Worm (Caenorhabditis elegans) whole organism, L4 larva: Measurements from ENCODE around the gene W06E11.1.
A peak's percentile ranks its signal among the peaks of the same experiment; 100 is the strongest.
"Not testable (repeated sequence)": the region's sequence is repeated elsewhere in the genome, so short reads cannot be mapped to it uniquely, and the experiment has no call there.

ENCODE experiments used
- D1046.2 ChIP-seq: fragments of 200-800 bp; sonication (Bioruptor generic); IDR thresholded peaks from 2 replicates; pipeline ENCODE4 v1.3.6; 2022; ENCODE audit warnings: missing genetic modification characterization, missing compliant biosample characterization
- F26F4.8 ChIP-seq: fragments of 200-800 bp; sonication (Bioruptor generic); conservative IDR thresholded peaks from 2 replicates; pipeline ENCODE4 v1.3.6; 2022; ENCODE audit warnings: missing genetic modification characterization, missing compliant biosample characterization
- F44E2.7 ChIP-seq: fragments of 200-800 bp; sonication (Bioruptor generic); IDR thresholded peaks from 2 replicates; pipeline ENCODE4 v2.1.2; 2022; ENCODE audit warnings: missing genetic modification characterization, missing compliant biosample characterization
- F49E8.2 ChIP-seq: sonication (generic microtip); optimal IDR thresholded peaks from 2 replicates; lab custom pipeline; 2016; ENCODE audit warnings: missing compliant biosample characterization, mild to moderate bottlenecking, missing genetic modification characterization, borderline replicate concordance
- T26A8.4 ChIP-seq: fragments of 200-800 bp; sonication (Bioruptor generic); IDR thresholded peaks from 2 replicates; pipeline ENCODE4 v1.3.6; 2022; ENCODE audit warnings: missing genetic modification characterization, missing compliant biosample characterization
- Y105C5A.15 ChIP-seq: fragments of 200-800 bp; sonication (Bioruptor generic); IDR thresholded peaks from 2 replicates; pipeline ENCODE4 v1.3.6; 2022; ENCODE audit warnings: missing genetic modification characterization, missing compliant biosample characterization
- Y48G9A.11 ChIP-seq: fragments of 200-800 bp; sonication (Bioruptor generic); IDR thresholded peaks from 2 replicates; pipeline ENCODE4 v1.3.6; 2022; ENCODE audit warnings: missing genetic modification reagents, missing genetic modification characterization, missing compliant biosample characterization
- aha-1 ChIP-seq: fragments of 150-350 bp; peaks from one replicate; lab custom pipeline; 2014; ENCODE audit warnings: missing biosample characterization, missing genetic modification characterization
- arid-1 ChIP-seq: fragments of 200-800 bp; sonication (Bioruptor generic); conservative IDR thresholded peaks from 2 replicates; pipeline ENCODE4 v1.3.6; 2022; ENCODE audit warnings: missing genetic modification reagents, missing genetic modification characterization, missing compliant biosample characterization
- attf-4 ChIP-seq: sonication (generic microtip); optimal IDR thresholded peaks from 3 replicates; lab custom pipeline; 2017; ENCODE audit warnings: missing biosample characterization, missing genetic modification characterization
- ceh-20 ChIP-seq: fragments of 200-800 bp; sonication (Bioruptor generic); IDR thresholded peaks from 2 replicates; pipeline ENCODE4 v1.3.6; 2022; ENCODE audit warnings: missing genetic modification reagents, missing genetic modification characterization, missing compliant biosample characterization
- ces-1 ChIP-seq: fragments of 150-350 bp; sonication (generic microtip); optimal IDR thresholded peaks from 4 replicates; lab custom pipeline; 2014; ENCODE audit warnings: missing biosample characterization, missing genetic modification reagents, missing genetic modification characterization
- daf-16 ChIP-seq, 3 experiments: sonication (generic microtip); optimal IDR thresholded peaks; 2 replicates each; lab custom pipeline; 2016 to 2017; ENCODE audit warnings: missing genetic modification characterization in 3 of 3, missing genetic modification reagents in 3 of 3, mild to moderate bottlenecking in 2 of 3, missing compliant biosample characterization in 2 of 3, missing biosample characterization in 1 of 3, moderate library complexity in 1 of 3
- dmd-8 ChIP-seq: fragments of 200-800 bp; sonication (Bioruptor generic); IDR thresholded peaks from 2 replicates; pipeline ENCODE4 v1.3.6; 2022; ENCODE audit warnings: missing genetic modification characterization, missing compliant biosample characterization
- dpl-1 ChIP-seq: fragments of 150-350 bp; optimal IDR thresholded peaks from 2 replicates; lab custom pipeline; 2014; ENCODE audit warnings: missing biosample characterization, missing genetic modification reagents, missing genetic modification characterization
- dve-1 ChIP-seq: sonication (generic microtip); optimal IDR thresholded peaks from 2 replicates; lab custom pipeline; 2017; ENCODE audit warnings: antibody characterized with exemption, mild to moderate bottlenecking, missing genetic modification characterization, missing compliant biosample characterization; ENCODE audit not compliant: insufficient read depth
- egl-43 ChIP-seq: fragments of 200-800 bp; sonication (Bioruptor generic); IDR thresholded peaks from 2 replicates; pipeline ENCODE4 v1.3.6; 2022; ENCODE audit warnings: missing genetic modification reagents, missing genetic modification characterization, missing compliant biosample characterization
- hlh-30 ChIP-seq: sonication (generic microtip); optimal IDR thresholded peaks from 2 replicates; lab custom pipeline; 2017; ENCODE audit warnings: antibody characterized with exemption, mild to moderate bottlenecking, missing genetic modification characterization, missing compliant biosample characterization; ENCODE audit not compliant: insufficient read depth
- hmg-1.1 ChIP-seq: fragments of 200-800 bp; sonication (Bioruptor generic); IDR thresholded peaks from 2 replicates; pipeline ENCODE4 v1.3.6; 2022; ENCODE audit warnings: missing genetic modification reagents, missing genetic modification characterization, missing compliant biosample characterization
- lim-7 ChIP-seq: fragments of 200-800 bp; sonication (Bioruptor generic); IDR thresholded peaks from 2 replicates; pipeline ENCODE4 v1.3.6; 2022; ENCODE audit warnings: missing genetic modification characterization, missing compliant biosample characterization
- lin-15B ChIP-seq: fragments of 150-350 bp; sonication (generic microtip); optimal IDR thresholded peaks from 3 replicates; lab custom pipeline; 2014; ENCODE audit warnings: missing biosample characterization, missing genetic modification characterization
- lin-38 ChIP-seq: fragments of 200-800 bp; sonication (Bioruptor generic); IDR thresholded peaks from 2 replicates; pipeline ENCODE4 v1.3.6; 2022; ENCODE audit warnings: missing genetic modification reagents, missing genetic modification characterization, missing compliant biosample characterization
- lsy-2 ChIP-seq, 2 experiments: fragments of 150-350 bp in 1 of 2; sonication (generic microtip) in 1 of 2; optimal IDR thresholded peaks; 2 replicates each; lab custom pipeline; 2014 to 2017; ENCODE audit warnings: missing biosample characterization in 2 of 2, missing genetic modification characterization in 2 of 2
- mep-1 ChIP-seq: fragments of 150-350 bp; sonication (generic microtip); optimal IDR thresholded peaks from 3 replicates; lab custom pipeline; 2014; ENCODE audit warnings: missing biosample characterization, missing genetic modification characterization
- mes-2 ChIP-seq: sonication (generic microtip); optimal IDR thresholded peaks from 2 replicates; lab custom pipeline; 2016; ENCODE audit warnings: missing genotype, mild to moderate bottlenecking, missing genetic modification characterization, missing compliant biosample characterization; ENCODE audit not compliant: poor library complexity, severe bottlenecking
- nhr-11 ChIP-seq: fragments of 150-350 bp; optimal IDR thresholded peaks from 2 replicates; lab custom pipeline; 2014; ENCODE audit warnings: missing biosample characterization, missing genetic modification characterization
- pha-4 ChIP-seq, 2 experiments: fragments of 150-350 bp in 1 of 2; fragments of 200-800 bp in 1 of 2; sonication (Bioruptor generic) in 1 of 2; IDR thresholded peaks in 1 of 2; optimal IDR thresholded peaks in 1 of 2; 2 replicates each; pipeline versions ENCODE4 v1.3.6 to Lab custom; 2014 to 2022; ENCODE audit warnings: missing genetic modification characterization in 2 of 2, missing genetic modification reagents in 2 of 2, missing biosample characterization in 1 of 2, missing compliant biosample characterization in 1 of 2
- snpc-1.2 ChIP-seq: fragments of 200-800 bp; sonication (Bioruptor generic); IDR thresholded peaks from 2 replicates; pipeline ENCODE4 v1.3.6; 2022; ENCODE audit warnings: missing genetic modification reagents, missing genetic modification characterization, missing compliant biosample characterization
- spr-3 ChIP-seq: fragments of 200-800 bp; sonication (Bioruptor generic); optimal IDR thresholded peaks from 2 replicates; lab custom pipeline; 2018; ENCODE audit warnings: mild to moderate bottlenecking, missing genetic modification characterization, missing compliant biosample characterization
- tra-1 ChIP-seq: fragments of 200-800 bp; sonication (Bioruptor generic); IDR thresholded peaks from 2 replicates; pipeline ENCODE4 v1.3.6; 2022; ENCODE audit warnings: missing genetic modification reagents, missing genetic modification characterization, missing compliant biosample characterization
- vab-7 ChIP-seq: fragments of 200-800 bp; sonication (Bioruptor generic); IDR thresholded peaks from 2 replicates; pipeline ENCODE4 v1.3.6; 2022; ENCODE audit warnings: missing genetic modification reagents, missing genetic modification characterization, missing compliant biosample characterization
- zfp-3 ChIP-seq: fragments of 200-800 bp; sonication (Bioruptor generic); conservative IDR thresholded peaks from 2 replicates; pipeline ENCODE4 v1.3.6; 2022; ENCODE audit warnings: missing genetic modification reagents, missing genetic modification characterization, missing compliant biosample characterization
- ztf-7 ChIP-seq: fragments of 150-350 bp; optimal IDR thresholded peaks from 2 replicates; lab custom pipeline; 2014; ENCODE audit warnings: missing biosample characterization, missing genetic modification characterization

Gene W06E11.1

ce11 chrIII:623754-624153 is 18.1 kb upstream of the W06E11.1 start (continued):
- TF ChIP-seq hlh-30 (tag; lab: Kevin White, UChicago) (peak; percentile 98), D1046.2 (GFP tag; lab: Robert Waterston, UW) (no peak), lin-15B (no peak)

- TF ChIP-seq Y48G9A.11 (GFP tag; lab: Robert Waterston, UW) (no peak), aha-1 (tag; lab: Kevin White, UChicago) (peak; percentile 56)
- TF ChIP-seq, all 104 proteins: peak for 1
Measured at ce11 chrIII:626091-626490, 15.8 kb upstream of the W06E11.1 start.

ce11 chrIII:627838-628237 is 14.0 kb upstream of the W06E11.1 start, which contains the start of gene T19C3.5:
Gene T19C3.5 (minus strand): TSS chrIII:627938.
- TF ChIP-seq aha-1 (tag; lab: Kevin White, UChicago) (no peak), F26F4.8 (GFP tag; lab: Robert Waterston, UW) (no peak), lin-15B (no peak), dve-1 (tag; lab: Kevin White, UChicago) (no peak), T26A8.4 (GFP tag; lab: Robert Waterston, UW) (no peak), nhr-11 (tag; lab: Kevin White, UChicago) (no peak)

DNA sequence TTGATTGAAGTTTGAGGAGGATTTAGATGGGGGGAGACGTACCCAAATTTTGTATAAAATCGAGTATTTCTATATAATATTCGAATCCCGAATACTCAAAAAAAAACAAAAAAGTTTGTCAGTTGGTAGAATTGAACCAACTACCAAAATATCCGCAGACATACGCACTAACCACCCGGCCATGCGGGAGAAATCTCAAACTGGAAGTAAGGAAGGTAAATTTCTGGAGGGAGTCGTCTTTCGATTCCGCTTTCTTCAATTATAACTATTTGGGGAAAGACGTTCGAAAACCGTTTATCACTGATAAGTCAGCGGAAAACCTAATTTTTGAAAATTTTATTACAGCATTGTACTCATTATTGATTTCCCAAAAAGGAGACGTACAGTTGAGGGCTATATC is 12.9 kb upstream of the W06E11.1 start:
- TF ChIP-seq ceh-20 (GFP tag; lab: Robert Waterston, UW) (0 out of 2 replicates have a peak, but pooled peaks have one; percentile 25), tra-1 (GFP tag; lab: Robert Waterston, UW) (0 out of 2 replicates have a peak, but pooled peaks have one; percentile 45), hmg-1.1 (GFP tag; lab: Robert Waterston, UW) (peak; percentile 48; the same call in 1 of the 2 replicates), dmd-8 (peak; percentile 76), pha-4 (GFP tag; IDR thresholded peaks at IDR 0.05; lab: Robert Waterston, UW) (peak; percentile 61; the same call in 1 of the 2 replicates), vab-7 (GFP tag; lab: Robert Waterston, UW) (peak; percentile 59; the same call in 1 of the 2 replicates), T26A8.4 (GFP tag; lab: Robert Waterston, UW) (0 out of 2 replicates have a peak, but pooled peaks have one; percentile 36), snpc-1.2 (peak; percentile 63), lim-7 (peak; percentile 71), F26F4.8 (GFP tag; lab: Robert Waterston, UW) (0 out of 2 replicates have a peak, but pooled peaks have one; percentile 69), Y48G9A.11 (GFP tag; lab: Robert Waterston, UW) (peak; percentile 57; the same call in 1 of the 2 replicates), Y105C5A.15 (GFP tag; lab: Robert Waterston, UW) (0 out of 2 replicates have a peak, but pooled peaks have one; percentile 58), arid-1 (peak; percentile 66; the same call in 1 of the 2 replicates), mes-2 (peak; percentile 31), F44E2.7 (0 out of 2 replicates have a peak, but pooled peaks have one; percentile 57), lin-38 (GFP tag; lab: Robert Waterston, UW) (peak; percentile 66), D1046.2 (GFP tag; lab: Robert Waterston, UW) (peak; percentile 63; the same call in 1 of the 2 replicates), egl-43 (peak; percentile 72)
- TF ChIP-seq pha-4 (tag; optimal IDR thresholded peaks at IDR 0.05; lab: Kevin White, UChicago) = not testable (repeated sequence)
- TF ChIP-seq, all 104 proteins: peak for 18; not testable (repeated sequence) for 86

DNA sequence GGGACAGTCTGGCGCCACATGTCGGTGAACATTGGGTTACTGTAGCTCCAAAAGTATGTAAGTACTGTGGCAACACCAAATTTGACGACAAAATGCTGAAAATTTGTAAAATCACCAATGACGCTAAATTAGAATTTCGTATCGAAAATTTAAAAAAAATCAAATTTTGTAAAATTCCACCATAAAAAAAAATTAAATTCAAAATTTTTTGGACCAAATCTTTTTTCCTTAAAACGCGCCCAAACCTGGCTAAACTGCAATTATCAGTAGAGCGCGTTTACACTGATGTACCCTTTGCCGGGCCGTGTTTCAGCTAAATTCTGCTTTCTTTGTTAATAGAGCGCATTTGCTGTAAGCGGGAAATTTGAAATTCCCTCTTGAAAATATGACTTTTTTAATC is 10.4 kb upstream of the W06E11.1 start, which contains the start of gene T19C3.6:
Gene T19C3.6 (minus strand): TSS at position 101 of the 400 bp plus-strand sequence.
- TF ChIP-seq lin-38 (GFP tag; lab: Robert Waterston, UW) (peak; percentile 72), aha-1 (tag; lab: Kevin White, UChicago) (no peak), zfp-3 (GFP tag; lab: Robert Waterston, UW) (no peak), attf-4 (tag; lab: Kevin White, UChicago) (no peak), ces-1 (GFP tag; lab: Kevin White, UChicago) (no peak)
- TF ChIP-seq, all 104 proteins: peak for 1

DNA sequence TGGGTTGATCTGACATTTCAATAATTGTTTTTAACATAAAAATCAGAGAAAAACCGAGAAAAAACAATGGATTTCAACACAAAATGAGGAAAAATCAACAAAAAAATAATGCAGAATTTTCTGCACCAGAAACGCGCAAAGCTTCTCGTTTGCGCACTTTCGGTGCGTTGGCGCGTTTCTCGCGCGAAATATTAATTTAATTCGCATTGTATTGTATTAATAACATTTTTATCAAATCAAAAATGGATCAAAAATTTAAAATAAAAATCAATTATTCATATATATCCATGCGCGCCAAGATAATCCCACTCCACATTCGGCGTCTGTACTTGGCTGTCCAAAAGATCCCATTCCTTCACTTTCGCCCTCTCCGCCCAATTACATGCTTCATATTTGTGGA is 7.2 kb upstream of the W06E11.1 start, which contains the start of gene fem-2:
Gene fem-2 (minus strand): TSS at position 9 of the 400 bp plus-strand sequence.
- TF ChIP-seq vab-7 (GFP tag; lab: Robert Waterston, UW) (no peak), nhr-11 (tag; lab: Kevin White, UChicago) (no peak), hlh-30 (tag; lab: Kevin White, UChicago) (peak; percentile 40), daf-16 (GFP tag; optimal IDR thresholded peaks at IDR 0.05; lab: Kevin White, UChicago) (no peak), daf-16 (tag; optimal IDR thresholded peaks at IDR 0.05; lab: Kevin White, UChicago) (peak; percentile 13), mep-1 (tag; lab: Kevin White, UChicago) (peak; percentile 30), spr-3 (no peak), ztf-7 (tag; lab: Kevin White, UChicago) (no peak), dpl-1 (GFP tag; lab: Kevin White, UChicago) (peak; percentile 22), hmg-1.1 (GFP tag; lab: Robert Waterston, UW) (peak; percentile 33; the same call in 1 of the 2 replicates), lin-38 (GFP tag; lab: Robert Waterston, UW) (peak; percentile 59), F49E8.2 (tag; lab: Kevin White, UChicago) (no peak), dve-1 (tag; lab: Kevin White, UChicago) (peak; percentile 34), lsy-2 (tag; optimal IDR thresholded peaks at IDR 0.05; lab: Kevin White, UChicago) (peak in 1 of 2 experiments; percentile 58), mes-2 (peak; percentile 61)
